Worm (Caenorhabditis elegans): Measurements from ENCODE around the gene D1022.3.

The D1022.3 gene

DNA sequence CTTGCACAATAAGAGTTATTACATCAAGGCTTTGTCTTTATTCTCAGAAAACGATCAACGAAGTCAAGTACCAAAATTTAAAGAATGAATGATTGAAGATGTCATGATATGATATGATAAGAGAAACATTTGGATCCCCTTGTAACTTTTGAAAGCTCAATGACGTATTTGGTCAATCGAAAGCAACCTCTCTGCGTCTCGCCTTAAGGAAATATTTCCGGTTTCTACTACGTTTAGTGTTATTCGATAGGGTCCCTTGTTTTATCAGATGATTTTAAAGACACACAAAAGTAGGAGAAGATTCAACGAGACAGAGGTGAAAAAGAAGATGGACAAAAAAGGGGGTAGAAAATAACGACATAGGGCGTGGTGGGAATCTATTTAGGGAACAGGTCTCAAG lies 42.8 kb downstream of the D1022.3 start:
- no peak for TF ChIP-seq R02D3.7 (tag; optimal IDR thresholded peaks at IDR 0.05)
- peak; percentile 44 for TF ChIP-seq nhr-43 (tag; optimal IDR thresholded peaks at IDR 0.05; ENCODE audit: poor library complexity, severe bottlenecking)
- peak in 2 of 3 experiments; percentile 57 to 83 for TF ChIP-seq elt-3 (tag; optimal IDR thresholded peaks at IDR 0.05)
- peak; percentile 31 for TF ChIP-seq nhr-23 (tag; optimal IDR thresholded peaks at IDR 0.05)
- peak; percentile 43 for TF ChIP-seq nhr-25 (tag; optimal IDR thresholded peaks at IDR 0.05)

DNA sequence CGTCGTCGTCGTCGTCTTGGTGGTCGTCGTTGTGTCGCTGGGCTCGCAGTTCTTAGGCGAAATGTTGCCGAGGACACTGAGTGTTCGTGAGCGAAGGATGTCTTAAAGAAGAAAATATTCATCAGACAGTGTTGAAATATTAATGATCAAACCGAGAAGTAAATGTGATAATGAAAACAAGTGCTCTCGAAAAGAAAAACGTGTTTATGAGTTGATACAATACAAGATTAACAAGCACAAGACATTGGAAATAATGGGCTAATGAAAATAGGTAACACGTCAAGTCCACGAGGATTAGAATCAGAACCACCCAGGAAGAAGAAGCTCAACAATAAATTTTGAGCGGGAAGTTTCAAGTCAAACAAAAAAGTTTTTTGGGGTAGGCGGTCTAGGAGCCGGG lies 44.2 kb downstream of the D1022.3 start, which contains the start of gene K02A2.5:
Gene K02A2.5, minus strand, starts transcription at position 101 of the 400 bp plus-strand sequence.
- TF ChIP-seq nhr-11 (tag; optimal IDR thresholded peaks at IDR 0.05) (no peak), nhr-67 (tag; optimal IDR thresholded peaks at IDR 0.05) (no peak), zag-1 (tag; optimal IDR thresholded peaks at IDR 0.05) (no peak), mdl-1 (tag; optimal IDR thresholded peaks at IDR 0.05) (no peak), ceh-82 (tag; optimal IDR thresholded peaks at IDR 0.05) (no peak), R02D3.7 (tag; optimal IDR thresholded peaks at IDR 0.05) (no peak), pha-4 (tag; optimal IDR thresholded peaks at IDR 0.05) (no peak), lin-15B (tag; optimal IDR thresholded peaks at IDR 0.05) (no peak), nhr-23 (tag; optimal IDR thresholded peaks at IDR 0.05) (no peak), elt-3 (tag; optimal IDR thresholded peaks at IDR 0.05) (no peak), nhr-77 (tag; optimal IDR thresholded peaks at IDR 0.05) (no peak), daf-12 (tag; optimal IDR thresholded peaks at IDR 0.05) (no peak)

DNA sequence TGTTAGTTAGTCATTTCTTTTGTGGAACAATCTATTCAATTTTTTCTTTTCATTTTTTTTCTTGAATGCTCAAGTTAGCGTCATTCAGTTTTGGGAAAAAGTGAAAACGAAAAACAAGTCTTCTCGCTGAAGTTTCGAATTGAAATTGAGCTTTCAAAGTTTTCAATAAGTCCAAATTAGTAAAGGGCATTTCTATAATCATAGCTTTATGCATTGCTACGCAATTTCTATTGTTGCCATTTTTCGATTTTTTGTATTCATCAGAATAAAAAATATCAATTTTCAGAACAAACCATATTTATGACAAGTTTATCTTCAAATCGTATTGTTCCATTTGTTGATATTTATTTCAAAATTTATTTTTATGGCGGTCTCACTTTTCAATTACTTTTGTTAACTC lies 47.9 kb downstream of the D1022.3 start, which contains the start of gene srd-55:
Gene srd-55, plus strand, starts transcription at position 301 of the 400 bp plus-strand sequence.
- TF ChIP-seq fkh-2 (tag; optimal IDR thresholded peaks at IDR 0.05), result no peak
- TF ChIP-seq pqm-1 (tag; optimal IDR thresholded peaks at IDR 0.05), result no peak
- no peak for TF ChIP-seq jun-1 (tag; optimal IDR thresholded peaks at IDR 0.05)
- TF ChIP-seq ZK546.5 (tag; optimal IDR thresholded peaks at IDR 0.05), result no peak
- TF ChIP-seq nhr-12 (tag; optimal IDR thresholded peaks at IDR 0.05), result no peak
- TF ChIP-seq lsy-12 (tag; optimal IDR thresholded peaks at IDR 0.05), result no peak
- no peak for TF ChIP-seq eor-1 (tag; optimal IDR thresholded peaks at IDR 0.05)
- TF ChIP-seq mdl-1 (tag; optimal IDR thresholded peaks at IDR 0.05), result no peak
- no peak for TF ChIP-seq pha-4 (tag; optimal IDR thresholded peaks at IDR 0.05)
- TF ChIP-seq tbx-2 (tag; optimal IDR thresholded peaks at IDR 0.05), result no peak
- TF ChIP-seq lin-39 (tag; optimal IDR thresholded peaks at IDR 0.05), result no peak
- TF ChIP-seq elt-1 (tag; optimal IDR thresholded peaks at IDR 0.05), result no peak
- TF ChIP-seq fkh-10 (GFP tag; optimal IDR thresholded peaks at IDR 0.05), result no peak
- TF ChIP-seq nhr-77 (tag; optimal IDR thresholded peaks at IDR 0.05), result no peak
- TF ChIP-seq ztf-4 (tag; optimal IDR thresholded peaks at IDR 0.05), result no peak
- no peak for TF ChIP-seq nfya-1 (tag; optimal IDR thresholded peaks at IDR 0.05; ENCODE audit: insufficient read depth)
- TF ChIP-seq skn-1 (tag; optimal IDR thresholded peaks at IDR 0.05), result no peak

DNA sequence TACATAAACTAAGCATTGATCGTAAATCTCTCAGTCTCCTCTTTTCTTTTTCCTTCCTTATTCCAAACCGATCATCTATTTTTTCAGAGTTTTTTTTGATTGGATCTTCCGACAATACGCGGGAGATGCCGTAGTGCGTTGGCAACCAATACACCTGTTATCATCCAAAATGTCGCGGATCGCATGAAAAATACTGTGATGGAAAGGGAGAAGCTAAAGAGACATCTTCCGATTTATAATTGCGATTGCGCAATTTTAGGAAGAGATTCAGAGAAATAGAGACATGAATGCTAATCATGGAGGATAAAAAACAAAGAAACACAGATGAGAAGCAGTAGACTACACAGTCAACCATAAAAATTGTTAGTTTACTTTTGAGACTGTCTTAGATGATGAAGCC lies 49.6 kb downstream of the D1022.3 start:
- TF ChIP-seq aly-2 (tag; optimal IDR thresholded peaks at IDR 0.05) (no peak), sea-2 (GFP tag; optimal IDR thresholded peaks at IDR 0.05) (no peak), elt-3 (tag; optimal IDR thresholded peaks at IDR 0.05) (no peak), unc-62 (GFP tag; optimal IDR thresholded peaks at IDR 0.05) (no peak), nhr-237 (tag; optimal IDR thresholded peaks at IDR 0.05) (no peak), pha-4 (tag; optimal IDR thresholded peaks at IDR 0.05) (no peak), ama-1 (optimal IDR thresholded peaks at IDR 0.05) (no peak), mdl-1 (tag; optimal IDR thresholded peaks at IDR 0.05) (no peak), ZK546.5 (tag; optimal IDR thresholded peaks at IDR 0.05) (no peak), pqm-1 (tag; optimal IDR thresholded peaks at IDR 0.05) (no peak), lin-39 (tag; optimal IDR thresholded peaks at IDR 0.05) (no peak), fkh-2 (tag; optimal IDR thresholded peaks at IDR 0.05) (no peak), ztf-11 (tag; optimal IDR thresholded peaks at IDR 0.05) (no peak), nfya-1 (tag; optimal IDR thresholded peaks at IDR 0.05; ENCODE audit: insufficient read depth) (no peak), jun-1 (tag; optimal IDR thresholded peaks at IDR 0.05) (no peak), ceh-82 (tag; optimal IDR thresholded peaks at IDR 0.05) (no peak), nhr-12 (tag; optimal IDR thresholded peaks at IDR 0.05) (no peak), skn-1 (tag; optimal IDR thresholded peaks at IDR 0.05) (no peak)

DNA sequence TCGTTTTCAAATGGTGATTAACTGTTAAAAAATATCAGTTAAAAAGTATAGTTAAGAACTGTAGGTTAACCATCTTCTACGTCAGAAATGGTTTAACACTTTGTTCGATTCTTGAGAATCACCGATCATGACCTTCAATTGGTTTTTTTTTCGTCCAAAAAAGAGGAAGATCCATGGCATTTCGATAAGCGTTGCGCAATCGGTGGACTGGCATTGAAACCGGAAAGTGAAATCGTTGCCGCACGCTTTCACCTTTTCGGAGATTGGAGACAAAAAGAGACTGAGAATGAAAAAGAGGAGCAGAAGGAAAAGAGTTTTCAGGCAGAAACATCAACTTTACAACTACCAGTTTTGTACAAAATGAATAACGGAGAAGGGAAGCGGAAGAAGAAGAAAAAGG lies 50.8 kb downstream of the D1022.3 start:
- TF ChIP-seq nhr-76 (tag; optimal IDR thresholded peaks at IDR 0.05) (no peak), lsy-12 (tag; optimal IDR thresholded peaks at IDR 0.05) (no peak), nhr-25 (tag; optimal IDR thresholded peaks at IDR 0.05) (peak; percentile 94), nhr-28 (tag; optimal IDR thresholded peaks at IDR 0.05) (no peak), aly-2 (tag; optimal IDR thresholded peaks at IDR 0.05) (no peak), elt-1 (tag; optimal IDR thresholded peaks at IDR 0.05) (no peak), ceh-9 (tag; optimal IDR thresholded peaks at IDR 0.05) (no peak), mdl-1 (tag; optimal IDR thresholded peaks at IDR 0.05) (no peak), sea-2 (GFP tag; optimal IDR thresholded peaks at IDR 0.05) (no peak), elt-2 (tag; optimal IDR thresholded peaks at IDR 0.05) (no peak), ZK546.5 (tag; optimal IDR thresholded peaks at IDR 0.05) (no peak), elt-3 (tag; optimal IDR thresholded peaks at IDR 0.05) (peak in 2 of 3 experiments; percentile 81 to 91), fkh-2 (tag; optimal IDR thresholded peaks at IDR 0.05) (no peak), nfya-1 (tag; optimal IDR thresholded peaks at IDR 0.05; ENCODE audit: insufficient read depth) (no peak), pha-4 (tag; optimal IDR thresholded peaks at IDR 0.05) (no peak), nhr-23 (tag; optimal IDR thresholded peaks at IDR 0.05) (peak; percentile 45), ztf-4 (tag; optimal IDR thresholded peaks at IDR 0.05) (no peak), skn-1 (tag; optimal IDR thresholded peaks at IDR 0.05) (no peak), jun-1 (tag; optimal IDR thresholded peaks at IDR 0.05) (no peak), nhr-12 (tag; optimal IDR thresholded peaks at IDR 0.05) (no peak)
